Fruit fly (Drosophila melanogaster) Kc167 (cell line): ENCODE results near the gene Vti1b.

Experiments used
- Myc ChIP-seq: fragments of >200 bp; optimal IDR thresholded peaks from 2 replicates; lab custom pipeline; 2017; ENCODE audit warnings: missing external identifiers
- Sin3A ChIP-seq: fragments of >200 bp; optimal IDR thresholded peaks from 2 replicates; lab custom pipeline; 2018; ENCODE audit warnings: missing external identifiers
- h ChIP-seq: fragments of >200 bp; optimal IDR thresholded peaks from 3 replicates; lab custom pipeline; 2018; ENCODE audit warnings: missing external identifiers
- insv ChIP-seq: fragments of >200 bp; optimal IDR thresholded peaks from 3 replicates; lab custom pipeline; 2018; ENCODE audit warnings: missing external identifiers
- psq ChIP-seq: fragments of >200 bp; optimal IDR thresholded peaks from 2 replicates; lab custom pipeline; 2017; ENCODE audit warnings: missing external identifiers
- ttk ChIP-seq: sonication (Bioruptor generic); optimal IDR thresholded peaks from 2 replicates; lab custom pipeline; 2017; ENCODE audit warnings: missing external identifiers

Vti1b gene

DNA sequence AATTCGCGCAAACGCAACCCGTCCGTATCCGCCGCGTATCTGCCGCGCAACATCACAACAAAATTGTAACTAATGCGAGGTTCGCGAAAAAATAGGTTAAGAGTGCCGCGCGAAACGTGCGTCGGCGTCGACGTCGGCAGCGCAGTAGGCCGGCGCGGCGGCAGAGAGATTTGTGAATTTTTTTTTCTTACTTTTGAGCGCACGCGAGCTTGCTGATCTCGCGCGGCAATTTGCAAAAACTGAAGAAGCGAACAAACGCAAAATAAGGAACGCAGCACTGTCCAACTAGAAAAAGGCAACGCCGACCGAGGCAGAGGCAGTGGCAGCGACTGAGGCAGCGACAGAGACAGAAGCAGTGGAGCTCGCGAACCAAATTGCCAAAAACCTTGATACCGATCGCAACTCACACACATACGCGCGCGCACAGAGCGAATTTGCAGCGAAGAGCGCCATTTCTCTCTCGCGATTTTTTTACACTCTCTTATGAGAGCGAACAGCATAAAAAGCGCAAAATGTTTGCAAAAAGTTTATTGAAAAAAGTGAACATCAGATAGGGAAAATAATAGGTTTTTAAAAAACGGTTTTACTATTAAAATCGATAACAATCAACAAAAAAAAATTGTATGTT lies 50.5 kb downstream of the Vti1b start:
- TF ChIP-seq ttk (lab: Kevin White, UChicago) (no peak), h (no peak), psq (lab: Kevin White, UChicago) (no peak), Sin3A (lab: Kevin White, UChicago) (no peak), insv (lab: Kevin White, UChicago) (peak; percentile 71), Myc (lab: Kevin White, UChicago) (no peak)

DNA sequence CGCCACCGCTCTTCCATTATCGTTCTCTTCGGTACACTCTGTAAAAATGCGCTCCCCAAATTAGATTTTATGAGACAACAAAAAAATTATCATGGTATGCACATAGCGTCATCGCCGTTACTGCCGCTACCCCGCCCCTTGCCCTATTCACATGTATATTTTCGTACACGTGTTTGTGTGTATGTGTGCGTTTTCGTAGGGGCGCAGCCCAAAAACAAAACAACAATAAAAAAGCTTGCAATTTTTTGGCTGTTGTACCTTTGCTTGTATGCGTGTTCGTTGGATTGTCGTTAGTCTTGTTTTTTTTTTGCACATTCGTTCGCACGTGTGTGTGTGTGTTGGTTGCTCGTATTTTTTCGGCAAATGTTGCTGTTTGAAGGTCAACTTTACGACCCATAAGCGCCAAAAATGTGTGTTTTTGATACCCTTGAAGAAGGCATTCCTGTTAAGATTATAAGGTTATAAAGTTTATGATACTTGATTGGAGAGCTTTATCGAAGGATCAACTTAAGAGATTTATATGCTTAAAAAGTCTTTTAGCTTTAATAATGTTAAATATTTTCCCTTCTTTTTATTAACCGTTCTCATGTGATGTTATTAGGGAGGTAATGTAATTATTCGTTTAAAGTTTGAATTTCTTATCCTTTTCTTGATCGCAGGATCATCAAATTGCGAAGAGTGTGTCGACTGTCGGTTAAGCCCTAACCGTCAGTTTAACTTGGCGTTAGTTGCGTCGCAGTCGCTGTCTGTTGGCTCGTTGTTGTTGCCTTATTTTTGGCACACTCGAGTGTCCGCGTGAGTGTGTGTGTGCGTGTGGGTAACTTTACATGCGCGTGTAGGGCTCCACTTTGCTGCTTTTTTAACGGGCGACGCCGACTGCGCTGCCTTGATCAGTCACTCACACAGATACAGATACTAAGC lies 51.5 kb downstream of the Vti1b start:
- TF ChIP-seq psq (lab: Kevin White, UChicago) (no peak), Myc (lab: Kevin White, UChicago) (no peak)

DNA sequence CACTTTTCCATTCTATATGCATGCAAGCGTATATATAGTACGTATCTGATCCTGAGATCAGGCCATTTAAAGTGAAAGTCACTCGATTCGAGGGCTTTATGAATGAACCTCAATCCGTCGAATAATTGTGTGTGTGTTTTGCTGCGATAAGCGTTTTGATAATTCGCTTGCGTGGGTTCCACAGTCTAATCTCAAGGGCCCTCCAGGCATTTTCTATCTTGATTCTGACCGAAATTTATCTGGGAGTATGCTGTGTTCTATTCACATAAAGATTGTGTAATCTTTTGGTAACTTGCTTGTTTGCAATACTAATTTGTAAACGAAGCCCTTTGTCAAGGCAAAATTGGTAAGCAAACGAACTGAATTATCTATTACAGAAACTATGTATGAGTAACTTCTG lies 52.4 kb downstream of the Vti1b start:
- no peak for TF ChIP-seq ttk (lab: Kevin White, UChicago)
